Fruit fly (Drosophila melanogaster) whole organism, embryonic: ENCODE measurements around the gene CG15283.

ENCODE experiments used
- Awh ChIP-seq: fragments of 200-800 bp; sonication (Bioruptor generic); IDR thresholded peaks from 2 replicates; pipeline ENCODE4, ENCODE4 v1.3.6; 2022; ENCODE audit warnings: missing biosample characterization, missing genetic modification characterization
- Blimp-1 ChIP-seq: fragments of 200-800 bp; sonication (Bioruptor generic); optimal IDR thresholded peaks from 3 replicates; lab custom pipeline; 2018; ENCODE audit warnings: missing biosample characterization, missing genetic modification characterization, mild to moderate bottlenecking, moderate library complexity, missing genetic modification reagents
- BtbVII ChIP-seq: fragments of 200-800 bp; sonication (Bioruptor generic); optimal IDR thresholded peaks from 3 replicates; lab custom pipeline; 2017; ENCODE audit warnings: missing biosample characterization, mild to moderate bottlenecking, missing genetic modification characterization
- CG10147 ChIP-seq: fragments of 200-800 bp; sonication (Bioruptor generic); optimal IDR thresholded peaks from 2 replicates; lab custom pipeline; 2019; ENCODE audit warnings: missing biosample characterization, mild to moderate bottlenecking, missing genetic modification characterization, moderate library complexity
- CG12744 ChIP-seq: fragments of 200-800 bp; sonication (Bioruptor generic); optimal IDR thresholded peaks from 2 replicates; lab custom pipeline; 2016; ENCODE audit warnings: missing biosample characterization, missing genetic modification characterization
- CG13287 ChIP-seq: fragments of 200-800 bp; sonication (Bioruptor generic); IDR thresholded peaks from 2 replicates; pipeline ENCODE4 v1.3.6; 2022; ENCODE audit warnings: missing biosample characterization, missing genetic modification characterization; ENCODE audit not compliant: partially characterized antibody
- CG13424 ChIP-seq: fragments of 200-800 bp; sonication (Bioruptor generic); optimal IDR thresholded peaks from 2 replicates; lab custom pipeline; 2019; ENCODE audit warnings: missing biosample characterization, mild to moderate bottlenecking, missing genetic modification characterization, moderate library complexity
- CG14860 ChIP-seq: fragments of 200-800 bp; sonication (Bioruptor generic); IDR thresholded peaks from 3 replicates; pipeline ENCODE4 v1.3.6; 2022; ENCODE audit warnings: missing biosample characterization, missing genetic modification characterization; ENCODE audit not compliant: partially characterized antibody
- CG15011 ChIP-seq: fragments of 200-800 bp; sonication (Bioruptor generic); optimal IDR thresholded peaks from 3 replicates; lab custom pipeline; 2018; ENCODE audit warnings: missing biosample characterization, mild to moderate bottlenecking, missing genetic modification characterization
- CG15696 ChIP-seq: fragments of 200-800 bp; sonication (Bioruptor generic); optimal IDR thresholded peaks from 2 replicates; lab custom pipeline; 2019; ENCODE audit warnings: missing biosample characterization, mild to moderate bottlenecking, missing genetic modification characterization, moderate library complexity
- CG16863 ChIP-seq: fragments of 200-800 bp; sonication (Bioruptor generic); optimal IDR thresholded peaks from 3 replicates; lab custom pipeline; 2016; ENCODE audit warnings: missing biosample characterization, missing genetic modification characterization
- CG18619 ChIP-seq: fragments of 200-800 bp; sonication (Bioruptor generic); optimal IDR thresholded peaks from 3 replicates; lab custom pipeline; 2017; ENCODE audit warnings: missing biosample characterization, mild to moderate bottlenecking, missing genetic modification characterization
- CG2199 ChIP-seq: fragments of 200-800 bp; sonication (Bioruptor generic); IDR thresholded peaks from 3 replicates; pipeline ENCODE4 v1.3.6; 2022; ENCODE audit warnings: missing biosample characterization, missing genetic modification characterization
- CG2712 ChIP-seq: fragments of 200-800 bp; optimal IDR thresholded peaks from 3 replicates; lab custom pipeline; 2019; ENCODE audit warnings: missing biosample characterization, mild to moderate bottlenecking, missing genetic modification characterization, moderate library complexity
- CG30431 ChIP-seq: fragments of 200-800 bp; sonication (Bioruptor generic); optimal IDR thresholded peaks from 2 replicates; lab custom pipeline; 2017; ENCODE audit warnings: missing biosample characterization, missing genetic modification characterization
- CG31224 ChIP-seq: fragments of 200-800 bp; sonication (Bioruptor generic); IDR thresholded peaks from 2 replicates; pipeline ENCODE4 v1.3.6; 2022; ENCODE audit warnings: missing biosample characterization, missing genetic modification characterization
- CG4730 ChIP-seq: fragments of 200-800 bp; sonication (Bioruptor generic); IDR thresholded peaks from 2 replicates; pipeline ENCODE4 v1.3.6; 2022; ENCODE audit warnings: missing biosample characterization, missing genetic modification characterization
- CG8944 ChIP-seq: fragments of 200-800 bp; sonication (Bioruptor generic); optimal IDR thresholded peaks from 3 replicates; lab custom pipeline; 2016; ENCODE audit warnings: missing biosample characterization, missing genetic modification characterization
- CrebB ChIP-seq: fragments of 200-800 bp; sonication (Bioruptor generic); optimal IDR thresholded peaks from 3 replicates; lab custom pipeline; 2018; ENCODE audit warnings: missing biosample characterization, mild to moderate bottlenecking, missing genetic modification characterization
- D ChIP-seq, 2 experiments: fragments of 200-800 bp in 1 of 2; fragments of >200 bp in 1 of 2; sonication (Bioruptor generic) in 1 of 2; optimal IDR thresholded peaks; 2 replicates in 1 of 2; 3 replicates in 1 of 2; lab custom pipeline; 2017; ENCODE audit warnings: mild to moderate bottlenecking in 1 of 2, missing biosample characterization in 1 of 2, missing genetic modification characterization in 1 of 2, missing genetic modification reagents in 1 of 2
- D19A ChIP-seq: fragments of 200-800 bp; optimal IDR thresholded peaks from 3 replicates; lab custom pipeline; 2019; ENCODE audit warnings: missing biosample characterization, mild to moderate bottlenecking, missing genetic modification characterization, moderate library complexity
- Dbx ChIP-seq: fragments of 200-800 bp; sonication (Bioruptor generic); IDR thresholded peaks from 3 replicates; pipeline ENCODE4 v1.3.6; 2022; ENCODE audit warnings: missing biosample characterization, missing genetic modification characterization
- Ets65A ChIP-seq: fragments of 200-800 bp; sonication (Bioruptor generic); peaks from one replicate; lab custom pipeline; 2016; ENCODE audit warnings: missing biosample characterization, missing genetic modification characterization
- Fer1 ChIP-seq: fragments of 200-800 bp; sonication (Bioruptor generic); optimal IDR thresholded peaks from 2 replicates; lab custom pipeline; 2017; ENCODE audit warnings: missing biosample characterization, mild to moderate bottlenecking, missing genetic modification characterization
- H2.0 ChIP-seq: fragments of 200-800 bp; sonication (Bioruptor generic); IDR thresholded peaks from 2 replicates; pipeline ENCODE4 v1.3.6; 2022; ENCODE audit warnings: missing biosample characterization, missing genetic modification characterization
- HLH4C ChIP-seq: fragments of 200-800 bp; sonication (Bioruptor generic); IDR thresholded peaks from 3 replicates; pipeline ENCODE4 v1.3.6; 2022; ENCODE audit warnings: missing biosample characterization, missing genetic modification characterization; ENCODE audit not compliant: partially characterized antibody
- Mrtf ChIP-seq: fragments of 200-800 bp; sonication (Bioruptor generic); IDR thresholded peaks from 3 replicates; pipeline ENCODE4 v1.3.6; 2022; ENCODE audit warnings: missing biosample characterization, missing genetic modification characterization
- Ravus ChIP-seq: fragments of 200-800 bp; sonication (Bioruptor generic); IDR thresholded peaks from 2 replicates; pipeline ENCODE4 v1.3.6; 2022; ENCODE audit warnings: missing biosample characterization, missing genetic modification characterization
- Scr ChIP-seq: fragments of 200-800 bp; sonication (Bioruptor generic); IDR thresholded peaks from 2 replicates; pipeline ENCODE4 v1.3.6; 2022; ENCODE audit warnings: missing biosample characterization, missing genetic modification characterization; ENCODE audit not compliant: partially characterized antibody
- Six4 ChIP-seq: fragments of 200-800 bp; sonication (Bioruptor generic); optimal IDR thresholded peaks from 2 replicates; lab custom pipeline; 2016; ENCODE audit warnings: missing biosample characterization, missing genetic modification characterization
- Sry-δ ChIP-seq: fragments of 200-800 bp; sonication (Bioruptor generic); optimal IDR thresholded peaks from 2 replicates; lab custom pipeline; 2016; ENCODE audit warnings: missing biosample characterization, missing genetic modification characterization
- abd-A ChIP-seq: fragments of 200-800 bp; sonication (Bioruptor generic); optimal IDR thresholded peaks from 3 replicates; lab custom pipeline; 2019; ENCODE audit warnings: missing biosample characterization, mild to moderate bottlenecking, missing genetic modification characterization, moderate library complexity
- aop ChIP-seq: fragments of 200-800 bp; sonication (Bioruptor generic); IDR thresholded peaks from 2 replicates; pipeline ENCODE4 v1.3.6; 2022; ENCODE audit warnings: missing biosample characterization, missing genetic modification characterization
- ara ChIP-seq: fragments of 200-800 bp; sonication (Bioruptor generic); IDR thresholded peaks from 2 replicates; pipeline ENCODE4 v1.3.6; 2022; ENCODE audit warnings: missing biosample characterization, missing genetic modification characterization
- bigmax ChIP-seq: fragments of 200-800 bp; sonication (Bioruptor generic); optimal IDR thresholded peaks from 2 replicates; lab custom pipeline; 2018; ENCODE audit warnings: missing biosample characterization, mild to moderate bottlenecking, missing genetic modification characterization
- crp ChIP-seq, 2 experiments: fragments of 200-800 bp; sonication (Bioruptor generic); optimal IDR thresholded peaks; 2 replicates in 1 of 2; 3 replicates in 1 of 2; lab custom pipeline; 2017; ENCODE audit warnings: missing biosample characterization in 2 of 2, missing genetic modification characterization in 2 of 2, mild to moderate bottlenecking in 1 of 2, moderate library complexity in 1 of 2
- dimm ChIP-seq: fragments of 200-800 bp; sonication (Bioruptor generic); IDR thresholded peaks from 2 replicates; pipeline ENCODE4 v1.3.6; 2022; ENCODE audit warnings: missing biosample characterization, missing genetic modification characterization
- fd102C ChIP-seq: fragments of 200-800 bp; sonication (Bioruptor generic); optimal IDR thresholded peaks from 2 replicates; lab custom pipeline; 2018; ENCODE audit warnings: missing biosample characterization, mild to moderate bottlenecking, missing genetic modification characterization, moderate library complexity
- gcm2 ChIP-seq: fragments of 200-800 bp; sonication (Bioruptor generic); optimal IDR thresholded peaks from 2 replicates; lab custom pipeline; 2016; ENCODE audit warnings: missing biosample characterization, missing genetic modification characterization
- gsb ChIP-seq: fragments of 200-800 bp; sonication (Bioruptor generic); IDR thresholded peaks from 2 replicates; pipeline ENCODE4 v1.3.6; 2022; ENCODE audit warnings: missing biosample characterization, missing genetic modification characterization
- gsb-n ChIP-seq: fragments of 200-800 bp; sonication (Bioruptor generic); optimal IDR thresholded peaks from 3 replicates; lab custom pipeline; 2018; ENCODE audit warnings: missing biosample characterization, mild to moderate bottlenecking, missing genetic modification characterization
- ind ChIP-seq: fragments of 200-800 bp; sonication (Bioruptor generic); optimal IDR thresholded peaks from 3 replicates; lab custom pipeline; 2016; ENCODE audit warnings: missing biosample characterization, missing genetic modification characterization
- jing ChIP-seq: fragments of 200-800 bp; sonication (Bioruptor generic); optimal IDR thresholded peaks from 2 replicates; lab custom pipeline; 2018; ENCODE audit warnings: missing biosample characterization, mild to moderate bottlenecking, missing genetic modification characterization
- jumu ChIP-seq: fragments of 200-800 bp; sonication (Bioruptor generic); optimal IDR thresholded peaks from 3 replicates; lab custom pipeline; 2016; ENCODE audit warnings: missing biosample characterization, missing genetic modification characterization
- nerfin-1 ChIP-seq: fragments of 200-800 bp; sonication (Bioruptor generic); optimal IDR thresholded peaks from 3 replicates; lab custom pipeline; 2019; ENCODE audit warnings: missing biosample characterization, mild to moderate bottlenecking, missing genetic modification characterization, moderate library complexity
- nmo ChIP-seq: fragments of 200-800 bp; sonication (Bioruptor generic); optimal IDR thresholded peaks from 2 replicates; lab custom pipeline; 2018; ENCODE audit warnings: missing biosample characterization, mild to moderate bottlenecking, missing genetic modification characterization, moderate library complexity
- prd ChIP-seq, 3 experiments: fragments of >200 bp in 2 of 3; fragments of 200-800 bp in 1 of 3; sonication (Bioruptor generic) in 1 of 3; optimal IDR thresholded peaks in 2 of 3; IDR thresholded peaks in 1 of 3; 2 replicates in 2 of 3; 3 replicates in 1 of 3; pipeline versions ENCODE4 v1.3.6 to Lab custom; 2017 to 2022; ENCODE audit warnings: missing biosample characterization in 1 of 3, missing genetic modification characterization in 1 of 3
- psq ChIP-seq: fragments of 200-800 bp; sonication (Bioruptor generic); optimal IDR thresholded peaks from 2 replicates; lab custom pipeline; 2017; ENCODE audit warnings: missing biosample characterization, missing genetic modification characterization
- twi ChIP-seq: fragments of 200-800 bp; optimal IDR thresholded peaks from 2 replicates; lab custom pipeline; 2019; ENCODE audit warnings: missing biosample characterization, mild to moderate bottlenecking, missing genetic modification characterization, moderate library complexity

Gene CG15283

dm6 chr2L:14404744-14405449 is 45.8 kb downstream of the CG15283 start (continued):
- TF ChIP-seq CG12744 (no peak), nmo (GFP tag; lab: Kevin White, UChicago) (no peak), gsb-n (tag; lab: Kevin White, UChicago) (no peak), CG2712 (tag; lab: Kevin White, UChicago) (no peak), Scr (GFP tag; lab: Robert Waterston, UW) (no peak), bigmax (no peak), CG30431 (GFP tag; lab: Kevin White, UChicago) (no peak), aop (GFP tag; lab: Robert Waterston, UW) (no peak), CrebB (tag; lab: Kevin White, UChicago) (no peak), jing (GFP tag; lab: Kevin White, UChicago) (no peak), twi (tag; lab: Kevin White, UChicago) (no peak), ara (GFP tag; lab: Robert Waterston, UW) (no peak), CG15696 (no peak), ind (GFP tag; lab: Kevin White, UChicago) (no peak), CG14860 (GFP tag; lab: Robert Waterston, UW) (no peak), psq (no peak), CG16863 (GFP tag; lab: Kevin White, UChicago) (no peak), Fer1 (GFP tag; lab: Kevin White, UChicago) (no peak), Ravus (GFP tag; lab: Robert Waterston, UW) (no peak), crp (GFP tag; optimal IDR thresholded peaks at IDR 0.05; lab: Kevin White, UChicago) (no peak), Awh (GFP tag; lab: Robert Waterston, UW) (no peak), Ets65A (no peak), dimm (GFP tag; lab: Robert Waterston, UW) (no peak), BtbVII (GFP tag; lab: Kevin White, UChicago) (peak; percentile 31), D (optimal IDR thresholded peaks at IDR 0.05; lab: Kevin White, UChicago) (no peak), D (GFP tag; optimal IDR thresholded peaks at IDR 0.05; lab: Kevin White, UChicago) (no peak), fd102C (no peak), H2.0 (GFP tag; lab: Robert Waterston, UW) (no peak), CG8944 (GFP tag; lab: Kevin White, UChicago) (no peak), Six4 (GFP tag; lab: Kevin White, UChicago) (no peak), CG13287 (no peak), CG15011 (no peak), abd-A (no peak), nerfin-1 (tag; lab: Kevin White, UChicago) (peak; percentile 10), Mrtf (GFP tag; lab: Robert Waterston, UW) (no peak), CG10147 (GFP tag; lab: Kevin White, UChicago) (no peak), CG13424 (tag; lab: Kevin White, UChicago) (no peak), jumu (GFP tag; lab: Kevin White, UChicago) (no peak), CG18619 (GFP tag; lab: Kevin White, UChicago) (no peak), prd (optimal IDR thresholded peaks at IDR 0.05; lab: Kevin White, UChicago) (no peak), prd (GFP tag; IDR thresholded peaks at IDR 0.05; lab: Robert Waterston, UW) (no peak), gcm2 (GFP tag; lab: Kevin White, UChicago) (no peak), Sry-δ (GFP tag; lab: Kevin White, UChicago) (no peak), CG31224 (no peak), Blimp-1 (GFP tag; lab: Kevin White, UChicago) (no peak), CG2199 (GFP tag; lab: Robert Waterston, UW) (no peak), gsb (GFP tag; lab: Robert Waterston, UW) (no peak), Dbx (GFP tag; lab: Robert Waterston, UW) (no peak), D19A (tag; lab: Kevin White, UChicago) (no peak), HLH4C (no peak), CG4730 (no peak)
